Worm (Caenorhabditis elegans): ENCODE data around the gene vps-16.
A peak's percentile ranks its signal among the peaks of the same experiment; 100 is the strongest.

The vps-16 gene

ce11 chrIII:6464913-6465312, 31.9 kb downstream of the vps-16 start, which contains the start of gene nduf-2.2 (continued):
- TF ChIP-seq spr-3 (GFP tag; optimal IDR thresholded peaks at IDR 0.05) = no peak

ce11 chrIII:6467005-6467404, 34.0 kb downstream of the vps-16 start, which contains the start of gene T26A5.2:
Gene T26A5.2, plus strand, starts transcription at chrIII:6467305.
- TF ChIP-seq aha-1 (tag) = peak; percentile 4
- no peak for TF ChIP-seq snpc-4 (tag; optimal IDR thresholded peaks at IDR 0.05)

- TF ChIP-seq ceh-32 (tag; optimal IDR thresholded peaks at IDR 0.05; ENCODE audit: poor library complexity) (no peak), mxl-2 (GFP tag; conservative IDR thresholded peaks at IDR 0.05) (no peak), nhr-10 (tag; optimal IDR thresholded peaks at IDR 0.05) (no peak), sdz-12 (GFP tag; optimal IDR thresholded peaks at IDR 0.05) (no peak), zfp-3 (GFP tag; conservative IDR thresholded peaks at IDR 0.05) (no peak), ceh-28 (tag; optimal IDR thresholded peaks at IDR 0.05) (no peak), ztf-11 (tag; optimal IDR thresholded peaks at IDR 0.05) (no peak), ZK337.2 (GFP tag; IDR thresholded peaks at IDR 0.05) (no peak), dmd-6 (GFP tag; IDR thresholded peaks at IDR 0.05) (no peak), set-16 (GFP tag; IDR thresholded peaks at IDR 0.05) (no peak), skn-1 (tag; optimal IDR thresholded peaks at IDR 0.05) (no peak), fos-1 (tag; optimal IDR thresholded peaks at IDR 0.05) (no peak), dpl-1 (GFP tag; optimal IDR thresholded peaks at IDR 0.05) (no peak), egl-27 (tag; optimal IDR thresholded peaks at IDR 0.05) (no peak), dmd-8 (GFP tag; IDR thresholded peaks at IDR 0.05) (no peak), daf-8 (GFP tag; IDR thresholded peaks at IDR 0.05) (no peak)
Observed at ce11 chrIII:6471451-6471850, 38.4 kb downstream of the vps-16 start, which contains the start of gene wht-6. Gene wht-6, plus strand, starts transcription at chrIII:6471751.

- no peak for TF ChIP-seq dve-1 (tag; optimal IDR thresholded peaks at IDR 0.05; ENCODE audit: insufficient read depth)
- no peak for TF ChIP-seq daf-19 (GFP tag; conservative IDR thresholded peaks at IDR 0.05)
- no peak for TF ChIP-seq zip-2 (tag; optimal IDR thresholded peaks at IDR 0.05)
- TF ChIP-seq dmd-9 (GFP tag; IDR thresholded peaks at IDR 0.05) = no peak
- no peak for TF ChIP-seq dmd-6 (GFP tag; IDR thresholded peaks at IDR 0.05)
- no peak for TF ChIP-seq ceh-32 (tag; optimal IDR thresholded peaks at IDR 0.05; ENCODE audit: poor library complexity)
- TF ChIP-seq nhr-102 (tag; optimal IDR thresholded peaks at IDR 0.05) = no peak
- TF ChIP-seq fkh-10 (GFP tag; optimal IDR thresholded peaks at IDR 0.05) = no peak
- TF ChIP-seq daf-16 (GFP tag; optimal IDR thresholded peaks at IDR 0.05) = no peak
- TF ChIP-seq daf-16 (tag; optimal IDR thresholded peaks at IDR 0.05) = no peak
- TF ChIP-seq nhr-48 (tag; optimal IDR thresholded peaks at IDR 0.05) = no peak
- no peak for TF ChIP-seq Y48G9A.11 (GFP tag; IDR thresholded peaks at IDR 0.05)
- TF ChIP-seq vab-7 (GFP tag; IDR thresholded peaks at IDR 0.05) = no peak
- TF ChIP-seq mdt-29 (GFP tag; IDR thresholded peaks at IDR 0.05) = no peak
- no peak for TF ChIP-seq jun-1 (tag; optimal IDR thresholded peaks at IDR 0.05)
- no peak for TF ChIP-seq hmg-1.1 (GFP tag; IDR thresholded peaks at IDR 0.05)
Observed at ce11 chrIII:6476380-6476779, 43.3 kb downstream of the vps-16 start.

- TF ChIP-seq set-16 (GFP tag; IDR thresholded peaks at IDR 0.05) = peak; percentile 66
- TF ChIP-seq aha-1 (tag) = peak; percentile 71
- TF ChIP-seq ZK546.5 (tag; optimal IDR thresholded peaks at IDR 0.05) = no peak
- TF ChIP-seq php-3 (GFP tag; IDR thresholded peaks at IDR 0.05) = no peak
Observed at ce11 chrIII:6478256-6479004, 45.4 kb downstream of the vps-16 start, which contains the start of gene zip-8. Gene zip-8, plus strand, starts transcription at chrIII:6478955.
